Fruit fly (Drosophila melanogaster): ENCODE results near the gene Neb-cGP.
A peak's percentile ranks its signal among the peaks of the same experiment; 100 is the strongest.

The Neb-cGP gene

dm6 chrX:10478443-10479368 is 18.2 kb downstream of the Neb-cGP start, which contains the start of the genes CG2887 and PPP4R2r (continued):
- TF ChIP-seq Dad (GFP tag; optimal IDR thresholded peaks at IDR 0.05): peak; percentile 2
- no peak for TF ChIP-seq CG6272 (GFP tag; IDR thresholded peaks at IDR 0.05)
- peak; percentile 3 for TF ChIP-seq CG6765 (GFP tag; optimal IDR thresholded peaks at IDR 0.05)
- peak in 1 of 2 experiments; percentile 38 for TF ChIP-seq Pdp1 (GFP tag; optimal IDR thresholded peaks at IDR 0.05)
- TF ChIP-seq NC2β (GFP tag; optimal IDR thresholded peaks at IDR 0.05): no peak
- no peak for TF ChIP-seq CG17612 (GFP tag; IDR thresholded peaks at IDR 0.05)
- TF ChIP-seq GATAe (GFP tag; conservative IDR thresholded peaks at IDR 0.05): 0 out of 2 replicates have a peak, but pooled peaks have one; percentile 10
- no peak for TF ChIP-seq CG33213 (GFP tag; optimal IDR thresholded peaks at IDR 0.05)
- no peak for TF ChIP-seq gsb (GFP tag; IDR thresholded peaks at IDR 0.05)
- no peak for TF ChIP-seq HLH54F (GFP tag; optimal IDR thresholded peaks at IDR 0.05)
- no peak for TF ChIP-seq aop (GFP tag; IDR thresholded peaks at IDR 0.05)
- TF ChIP-seq CG10654 (GFP tag; optimal IDR thresholded peaks at IDR 0.05): no peak
- TF ChIP-seq CG8478 (optimal IDR thresholded peaks at IDR 0.05): no peak
- TF ChIP-seq H2.0 (GFP tag; IDR thresholded peaks at IDR 0.05): no peak
- TF ChIP-seq CG31388 (GFP tag; optimal IDR thresholded peaks at IDR 0.05): no peak
- peak; percentile 79 for TF ChIP-seq sna (GFP tag; IDR thresholded peaks at IDR 0.05; ENCODE audit: partially characterized antibody)
- no peak for TF ChIP-seq repo (GFP tag; optimal IDR thresholded peaks at IDR 0.05)
- TF ChIP-seq Rx (GFP tag; IDR thresholded peaks at IDR 0.05): no peak
- no peak for TF ChIP-seq peb (GFP tag; IDR thresholded peaks at IDR 0.05)
- no peak for TF ChIP-seq Fer2 (tag; optimal IDR thresholded peaks at IDR 0.05)
- TF ChIP-seq HLH3B (GFP tag; IDR thresholded peaks at IDR 0.05): no peak
- TF ChIP-seq h (optimal IDR thresholded peaks at IDR 0.05): no peak
- TF ChIP-seq schlank (tag; optimal IDR thresholded peaks at IDR 0.05): no peak
- TF ChIP-seq CG8281 (tag; optimal IDR thresholded peaks at IDR 0.05): peak; percentile 80
- no peak for TF ChIP-seq NC2α (GFP tag; optimal IDR thresholded peaks at IDR 0.05)
- TF ChIP-seq klu (GFP tag; IDR thresholded peaks at IDR 0.05): no peak
- no peak for TF ChIP-seq Hr51 (GFP tag; optimal IDR thresholded peaks at IDR 0.05)
- no peak for TF ChIP-seq yki (optimal IDR thresholded peaks at IDR 0.05)
- TF ChIP-seq Deaf1 (tag; optimal IDR thresholded peaks at IDR 0.05): no peak
- TF ChIP-seq Ets97D (GFP tag; optimal IDR thresholded peaks at IDR 0.05): peak; percentile 76
- no peak for TF ChIP-seq Jarid2 (GFP tag; optimal IDR thresholded peaks at IDR 0.05)
- TF ChIP-seq Opbp (GFP tag; IDR thresholded peaks at IDR 0.05; ENCODE audit: partially characterized antibody): peak; percentile 94
- TF ChIP-seq CG12942 (GFP tag; optimal IDR thresholded peaks at IDR 0.05): no peak
- TF ChIP-seq CG32772 (GFP tag; IDR thresholded peaks at IDR 0.05): no peak
- TF ChIP-seq CG9437 (GFP tag; optimal IDR thresholded peaks at IDR 0.05): no peak
- no peak for TF ChIP-seq D19B (GFP tag; optimal IDR thresholded peaks at IDR 0.05)
- no peak for TF ChIP-seq CG9215 (GFP tag; IDR thresholded peaks at IDR 0.05)
- TF ChIP-seq CG16863 (GFP tag; optimal IDR thresholded peaks at IDR 0.05): no peak
- TF ChIP-seq CG14441 (GFP tag; IDR thresholded peaks at IDR 0.05): no peak
- no peak for TF ChIP-seq CG10959 (GFP tag; IDR thresholded peaks at IDR 0.05)
- TF ChIP-seq fd64A (GFP tag; optimal IDR thresholded peaks at IDR 0.05): no peak
- TF ChIP-seq emc (GFP tag; optimal IDR thresholded peaks at IDR 0.05): no peak
- TF ChIP-seq CG18011 (GFP tag; optimal IDR thresholded peaks at IDR 0.05): no peak
- TF ChIP-seq Hmx (GFP tag; optimal IDR thresholded peaks at IDR 0.05): no peak
- no peak for TF ChIP-seq CG6175 (GFP tag; IDR thresholded peaks at IDR 0.05)
- no peak for TF ChIP-seq CG15011 (GFP tag; optimal IDR thresholded peaks at IDR 0.05)
- TF ChIP-seq CG2875 (GFP tag; optimal IDR thresholded peaks at IDR 0.05): no peak
- no peak for TF ChIP-seq cato (GFP tag; optimal IDR thresholded peaks at IDR 0.05; ENCODE audit: borderline replicate concordance)
- no peak for TF ChIP-seq Nf-YA (GFP tag; IDR thresholded peaks at IDR 0.05)
- TF ChIP-seq Mrtf (GFP tag; IDR thresholded peaks at IDR 0.05): no peak
- no peak for TF ChIP-seq pb (GFP tag; optimal IDR thresholded peaks at IDR 0.05)
